Worm (Caenorhabditis elegans) whole organism, mixed stage, embryonic: ENCODE measurements around the gene sdz-5.

ENCODE experiments used
- nhr-237 ChIP-seq: fragments of 150-350 bp; optimal IDR thresholded peaks from 2 replicates; lab custom pipeline; 2014; ENCODE audit warnings: missing biosample characterization, missing genetic modification characterization
- nhr-28 ChIP-seq: fragments of 150-350 bp; optimal IDR thresholded peaks from 2 replicates; lab custom pipeline; 2014; ENCODE audit warnings: missing biosample characterization, missing genetic modification characterization
- snpc-4 ChIP-seq: fragments of 150-350 bp; optimal IDR thresholded peaks from 2 replicates; lab custom pipeline; 2014; ENCODE audit warnings: missing biosample characterization, missing genetic modification characterization
- ztf-11 ChIP-seq: fragments of 150-350 bp; optimal IDR thresholded peaks from 2 replicates; lab custom pipeline; 2014; ENCODE audit warnings: missing biosample characterization, missing genetic modification characterization

- no peak for TF ChIP-seq snpc-4 (tag; lab: Kevin White, UChicago)
- no peak for TF ChIP-seq nhr-237
- no peak for TF ChIP-seq ztf-11 (tag; lab: Kevin White, UChicago)
- no peak for TF ChIP-seq nhr-28 (tag; lab: Kevin White, UChicago)
Observed at ce11 chrII:3048989-3049388, 40.5 kb downstream of the sdz-5 start.
